Fruit fly (Drosophila melanogaster) whole organism, pupa: ENCODE results near the gene CG43725.

Source experiments
- CG10348 ChIP-seq: fragments of 200-800 bp; sonication (Bioruptor generic); IDR thresholded peaks from 2 replicates; pipeline ENCODE4 v1.3.6; 2022; ENCODE audit warnings: missing biosample characterization, missing genetic modification characterization
- CG12605 ChIP-seq: fragments of 200-800 bp; sonication (Bioruptor generic); IDR thresholded peaks from 2 replicates; pipeline ENCODE4 v1.3.6; 2022; ENCODE audit warnings: missing biosample characterization, missing genetic modification characterization
- CG13204 ChIP-seq: fragments of 200-800 bp; sonication (Bioruptor generic); optimal IDR thresholded peaks from 2 replicates; lab custom pipeline; 2018; ENCODE audit warnings: missing biosample characterization, mild to moderate bottlenecking, missing genetic modification characterization, moderate library complexity
- CG14655 ChIP-seq: fragments of 200-800 bp; sonication (Bioruptor generic); optimal IDR thresholded peaks from 3 replicates; lab custom pipeline; 2017; ENCODE audit warnings: mild to moderate bottlenecking, missing biosample characterization, missing genetic modification reagents, missing genetic modification characterization
- CG15710 ChIP-seq: fragments of 200-800 bp; sonication (Bioruptor generic); optimal IDR thresholded peaks from 2 replicates; lab custom pipeline; 2018; ENCODE audit warnings: missing biosample characterization, mild to moderate bottlenecking, missing genetic modification characterization, moderate library complexity
- CG17806 ChIP-seq: fragments of 200-800 bp; sonication (Bioruptor generic); optimal IDR thresholded peaks from 2 replicates; lab custom pipeline; 2018; ENCODE audit warnings: missing biosample characterization, mild to moderate bottlenecking, missing genetic modification characterization, moderate library complexity
- CG32121 ChIP-seq: fragments of 200-800 bp; sonication (Bioruptor generic); IDR thresholded peaks from 2 replicates; pipeline ENCODE4 v1.3.6; 2022; ENCODE audit warnings: missing biosample characterization, missing genetic modification characterization
- CG34367 ChIP-seq: fragments of 200-800 bp; sonication (Bioruptor generic); optimal IDR thresholded peaks from 2 replicates; lab custom pipeline; 2018; ENCODE audit warnings: missing biosample characterization, mild to moderate bottlenecking, missing genetic modification characterization
- CG4496 ChIP-seq: fragments of 200-800 bp; sonication (Bioruptor generic); IDR thresholded peaks from 3 replicates; pipeline ENCODE4 v1.3.6; 2022; ENCODE audit warnings: missing biosample characterization, missing genetic modification characterization
- CG8159 ChIP-seq: fragments of 200-800 bp; sonication (Bioruptor generic); optimal IDR thresholded peaks from 3 replicates; lab custom pipeline; 2018; ENCODE audit warnings: missing biosample characterization, mild to moderate bottlenecking, missing genetic modification characterization, moderate library complexity
- CG8301 ChIP-seq: fragments of 200-800 bp; sonication (Bioruptor generic); optimal IDR thresholded peaks from 2 replicates; lab custom pipeline; 2018; ENCODE audit warnings: missing biosample characterization, mild to moderate bottlenecking, missing genetic modification characterization
- CG9948 ChIP-seq: fragments of 200-800 bp; sonication (Bioruptor generic); optimal IDR thresholded peaks from 2 replicates; lab custom pipeline; 2018; ENCODE audit warnings: missing biosample characterization, mild to moderate bottlenecking, missing genetic modification characterization, moderate library complexity
- D1 ChIP-seq: fragments of 200-800 bp; sonication (Bioruptor generic); optimal IDR thresholded peaks from 2 replicates; lab custom pipeline; 2018; ENCODE audit warnings: missing biosample characterization, mild to moderate bottlenecking, missing genetic modification characterization, moderate library complexity
- EcR ChIP-seq: fragments of 200-800 bp; sonication (Bioruptor generic); optimal IDR thresholded peaks from 3 replicates; lab custom pipeline; 2019; ENCODE audit warnings: missing biosample characterization, missing genetic modification characterization, mild to moderate bottlenecking, moderate library complexity, missing genetic modification reagents
- Ets98B ChIP-seq: fragments of 200-800 bp; sonication (Bioruptor generic); IDR thresholded peaks from 2 replicates; pipeline ENCODE4 v1.3.6; 2022; ENCODE audit warnings: missing biosample characterization, missing genetic modification characterization
- Pif1A ChIP-seq: fragments of 200-800 bp; sonication (Bioruptor generic); optimal IDR thresholded peaks from 3 replicates; lab custom pipeline; 2016; ENCODE audit warnings: missing biosample characterization, missing genetic modification characterization
- Pif1B ChIP-seq: fragments of 200-800 bp; sonication (Bioruptor generic); optimal IDR thresholded peaks from 3 replicates; lab custom pipeline; 2016; ENCODE audit warnings: missing biosample characterization, missing genetic modification characterization
- Snoo ChIP-seq: fragments of 200-800 bp; sonication (Bioruptor generic); optimal IDR thresholded peaks from 3 replicates; lab custom pipeline; 2017; ENCODE audit warnings: missing biosample characterization, mild to moderate bottlenecking, missing genetic modification characterization, inconsistent platforms
- fd96Ca ChIP-seq: fragments of 200-800 bp; sonication (Bioruptor generic); IDR thresholded peaks from 3 replicates; pipeline ENCODE4 v1.3.6; 2022; ENCODE audit warnings: missing biosample characterization, missing genetic modification characterization
- gl ChIP-seq: fragments of 200-800 bp; sonication (Bioruptor generic); optimal IDR thresholded peaks from 2 replicates; lab custom pipeline; 2018; ENCODE audit warnings: missing biosample characterization, mild to moderate bottlenecking, missing genetic modification characterization
- rn ChIP-seq: fragments of 200-800 bp; sonication (Bioruptor generic); IDR thresholded peaks from 2 replicates; pipeline ENCODE4 v1.3.6; 2022; ENCODE audit warnings: missing biosample characterization, missing genetic modification characterization

The CG43725 gene

DNA sequence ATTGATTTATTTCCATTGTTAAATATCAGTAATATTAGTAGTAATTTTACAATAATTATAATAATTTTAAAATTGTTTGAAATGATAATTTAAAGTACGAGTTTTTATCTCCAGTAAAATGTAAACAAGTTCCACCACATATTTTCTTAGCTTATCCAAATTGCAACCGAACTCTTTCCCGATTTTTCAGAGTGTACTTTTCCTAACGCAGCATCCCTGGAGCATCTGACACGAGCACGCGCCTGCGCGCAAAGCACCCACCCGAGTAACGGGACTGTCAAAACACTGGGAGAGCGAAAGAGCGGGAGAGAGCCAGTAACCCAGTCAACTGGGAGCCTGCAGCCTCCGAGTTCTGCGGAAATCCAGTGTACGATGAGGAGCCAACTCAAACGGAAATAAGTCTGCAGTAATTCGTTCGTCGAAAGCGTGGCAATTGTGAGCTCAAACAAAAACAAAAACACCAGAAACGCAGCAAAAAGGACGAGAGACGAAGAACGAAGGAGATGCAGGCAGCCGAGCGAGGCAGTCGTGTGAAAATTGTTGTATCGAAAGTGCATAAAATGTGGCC is 11.1 kb downstream of the CG43725 start, which contains the start of gene CG16854:
Gene CG16854 (plus strand): TSS at position 365 of the 568 bp plus-strand sequence.
- TF ChIP-seq CG12605 (GFP tag; lab: Robert Waterston, UW), result no peak
- no peak for TF ChIP-seq CG9948 (tag; lab: Kevin White, UChicago)
- TF ChIP-seq CG8159 (tag; lab: Kevin White, UChicago), result no peak
- no peak for TF ChIP-seq CG15710
- TF ChIP-seq CG10348 (GFP tag; lab: Robert Waterston, UW), result no peak
- no peak for TF ChIP-seq CG13204
- TF ChIP-seq Snoo, result no peak
- TF ChIP-seq fd96Ca, result 0 out of 3 replicates have a peak, but pooled peaks have one; percentile 31
- TF ChIP-seq D1 (tag; lab: Kevin White, UChicago), result no peak
- 0 out of 3 replicates have a peak, but pooled peaks have one; percentile 7 for TF ChIP-seq CG4496 (GFP tag; lab: Robert Waterston, UW)
- TF ChIP-seq Ets98B (GFP tag; lab: Robert Waterston, UW), result no peak
- TF ChIP-seq, all 21 proteins: peak for 2

DNA sequence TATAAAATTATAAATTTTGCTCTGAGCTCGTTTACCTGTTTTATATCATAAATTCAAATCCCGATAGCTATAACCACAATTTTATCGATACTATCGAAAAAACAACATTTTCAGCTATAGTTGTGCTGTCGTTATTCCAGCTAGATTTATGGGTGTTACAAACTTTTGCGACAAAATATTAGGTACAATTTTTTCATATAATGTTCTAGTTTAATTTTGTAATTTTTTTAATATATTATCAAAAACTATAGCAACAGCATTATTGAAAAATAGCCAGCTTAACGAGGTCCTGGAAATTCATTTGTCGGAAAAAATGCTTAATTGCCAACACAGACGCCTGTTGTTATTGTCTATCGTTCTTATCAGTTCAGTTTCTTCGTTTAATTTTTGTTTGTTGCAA is 15.8 kb downstream of the CG43725 start, which contains the start of gene Wdr59:
Gene Wdr59 (plus strand): TSS at position 334 of the 400 bp plus-strand sequence.
- TF ChIP-seq CG17806 (tag; lab: Kevin White, UChicago), result peak; percentile 39
- peak; percentile 42 for TF ChIP-seq CG15710
- peak; percentile 87 for TF ChIP-seq D1 (tag; lab: Kevin White, UChicago)
- peak; percentile 37; the same call in 1 of the 2 replicates for TF ChIP-seq CG32121 (GFP tag; lab: Robert Waterston, UW)
- TF ChIP-seq CG12605 (GFP tag; lab: Robert Waterston, UW), result no peak
- TF ChIP-seq CG9948 (tag; lab: Kevin White, UChicago), result no peak

DNA sequence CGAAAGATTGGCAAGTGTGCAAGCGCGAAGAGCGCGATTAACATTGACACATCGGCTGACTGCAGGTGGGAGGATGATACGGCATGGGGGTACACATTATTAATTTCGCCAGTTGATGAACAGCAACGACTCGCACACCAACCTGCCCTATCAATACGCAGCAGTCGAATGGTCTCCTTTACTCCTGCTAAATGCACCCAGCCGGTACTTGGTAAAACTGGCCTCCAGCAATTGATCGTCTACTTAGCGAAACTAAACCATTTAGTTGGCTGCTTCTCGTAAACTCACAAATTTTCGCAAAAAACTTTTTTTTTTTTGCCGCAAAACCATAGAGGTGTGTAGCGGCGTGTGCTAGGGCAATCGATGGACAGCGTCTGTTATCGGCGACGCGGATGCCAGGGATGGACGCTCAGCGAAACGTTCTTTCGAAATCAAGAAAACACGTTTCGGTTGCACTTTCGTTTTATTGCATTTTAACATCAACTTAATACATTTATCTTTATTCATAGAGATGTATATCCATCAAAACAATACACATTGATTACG is 25.3 kb downstream of the CG43725 start, which contains the start of gene Ge-1:
Gene Ge-1 (minus strand): TSS at position 373 of the 546 bp plus-strand sequence.
- no peak for TF ChIP-seq CG32121 (GFP tag; lab: Robert Waterston, UW)
- no peak for TF ChIP-seq CG4496 (GFP tag; lab: Robert Waterston, UW)
- peak; percentile 2 for TF ChIP-seq gl

DNA sequence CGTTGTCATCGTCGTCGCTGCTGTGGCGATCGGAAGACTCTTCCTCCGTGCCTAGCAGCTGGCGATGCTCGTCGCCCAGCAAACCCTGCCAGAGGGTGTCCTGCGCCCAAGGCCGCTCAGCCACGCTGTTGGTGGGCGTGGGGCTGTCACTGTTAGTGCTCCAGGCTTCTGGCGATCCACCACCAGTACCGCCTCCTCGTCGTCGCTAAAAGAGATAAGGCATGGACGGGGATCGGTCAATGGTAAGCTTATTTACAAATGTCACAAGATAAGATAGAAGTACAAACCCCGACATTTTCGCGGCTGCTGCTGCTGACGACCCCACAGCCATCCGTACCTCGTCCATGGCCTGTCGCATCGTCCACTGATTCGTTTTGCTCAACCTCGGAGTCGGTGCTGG is 30.0 kb downstream of the CG43725 start:
- TF ChIP-seq fd96Ca, result 0 out of 3 replicates have a peak, but pooled peaks have one; percentile 35
- TF ChIP-seq D1 (tag; lab: Kevin White, UChicago), result no peak
- no peak for TF ChIP-seq gl

DNA sequence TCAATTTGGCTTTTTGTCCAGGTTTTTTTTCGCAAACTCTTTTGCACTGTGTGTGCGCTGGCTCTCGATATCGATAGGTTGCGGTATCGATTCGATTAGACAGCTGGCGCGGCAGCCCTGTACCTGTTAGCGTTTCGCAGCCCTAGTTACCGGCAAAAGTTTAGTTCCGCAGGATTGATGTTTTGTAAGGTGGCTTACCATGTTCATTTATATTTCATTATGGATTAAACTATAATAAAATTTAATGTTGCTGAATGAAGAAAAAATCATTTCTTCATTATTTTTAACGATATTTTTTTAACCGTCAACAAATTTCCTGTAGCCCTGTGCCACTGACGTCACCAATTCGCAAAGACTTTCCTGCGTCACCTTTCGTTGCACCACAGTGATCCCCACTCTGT is 31.2 kb downstream of the CG43725 start, which contains the start of gene Reps:
Gene Reps (minus strand): TSS at position 84 of the 401 bp plus-strand sequence.
- TF ChIP-seq CG10348 (GFP tag; lab: Robert Waterston, UW) (peak; percentile 96), CG9948 (tag; lab: Kevin White, UChicago) (peak; percentile 98), CG14655 (peak; percentile 98), Pif1B (GFP tag; lab: Kevin White, UChicago) (peak; percentile 96), Ets98B (GFP tag; lab: Robert Waterston, UW) (peak; percentile 98), CG8301 (tag; lab: Kevin White, UChicago) (peak; percentile 97), CG13204 (no peak), Snoo (peak; percentile 98), D1 (tag; lab: Kevin White, UChicago) (no peak), rn (peak; percentile 98), EcR (GFP tag; lab: Kevin White, UChicago) (peak; percentile 51), CG32121 (GFP tag; lab: Robert Waterston, UW) (peak; percentile 98), CG8159 (tag; lab: Kevin White, UChicago) (peak; percentile 98), CG17806 (tag; lab: Kevin White, UChicago) (peak; percentile 98), fd96Ca (peak; percentile 99), CG15710 (peak; percentile 98), CG4496 (GFP tag; lab: Robert Waterston, UW) (peak; percentile 99), gl (peak; percentile 92), CG12605 (GFP tag; lab: Robert Waterston, UW) (peak; percentile 96), CG34367 (tag; lab: Kevin White, UChicago) (peak; percentile 98), Pif1A (GFP tag; lab: Kevin White, UChicago) (peak; percentile 97)
- TF ChIP-seq, all 21 proteins: peak for 19

DNA sequence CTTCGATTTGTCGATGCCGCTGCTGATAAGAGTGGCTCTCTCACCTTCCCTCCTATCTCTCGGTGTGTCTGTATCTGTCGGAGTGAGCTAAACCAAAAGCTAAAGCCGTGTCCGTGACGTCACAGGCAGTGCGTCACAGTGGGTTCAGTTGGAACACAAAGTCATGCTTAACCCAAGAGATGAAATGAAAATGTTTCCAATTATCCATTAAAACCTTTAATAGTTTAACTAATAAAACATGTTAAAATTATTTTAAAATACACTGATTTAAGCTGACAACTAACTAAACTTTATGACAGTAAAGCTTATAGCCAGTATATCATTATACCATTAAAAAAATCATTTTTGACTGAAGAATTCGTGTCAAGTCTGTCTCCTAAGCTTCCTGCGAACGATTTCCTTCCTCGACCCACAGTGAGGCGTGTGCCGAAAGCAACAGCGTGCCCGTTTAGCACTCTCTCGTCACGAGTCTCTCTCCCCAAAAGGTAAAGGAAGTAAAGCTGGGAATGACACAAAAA is 37.8 kb downstream of the CG43725 start, which contains the start of gene Idua:
Gene Idua (minus strand): TSS at position 51 of the 518 bp plus-strand sequence.
- TF ChIP-seq CG8301 (tag; lab: Kevin White, UChicago) (no peak), Pif1A (GFP tag; lab: Kevin White, UChicago) (no peak), CG34367 (tag; lab: Kevin White, UChicago) (peak; percentile 63), CG10348 (GFP tag; lab: Robert Waterston, UW) (no peak), rn (no peak), CG13204 (no peak), EcR (GFP tag; lab: Kevin White, UChicago) (no peak), fd96Ca (0 out of 3 replicates have a peak, but pooled peaks have one; percentile 30), gl (peak; percentile 18), CG17806 (tag; lab: Kevin White, UChicago) (peak; percentile 55), CG4496 (GFP tag; lab: Robert Waterston, UW) (0 out of 3 replicates have a peak, but pooled peaks have one; percentile 29), CG15710 (peak; percentile 83), Pif1B (GFP tag; lab: Kevin White, UChicago) (no peak), CG12605 (GFP tag; lab: Robert Waterston, UW) (no peak; the same call in 1 of the 2 replicates), Snoo (peak; percentile 70), CG9948 (tag; lab: Kevin White, UChicago) (peak; percentile 71), D1 (tag; lab: Kevin White, UChicago) (no peak), CG32121 (GFP tag; lab: Robert Waterston, UW) (peak; percentile 67; the same call in 1 of the 2 replicates), CG14655 (no peak), Ets98B (GFP tag; lab: Robert Waterston, UW) (no peak; the same call in 1 of the 2 replicates), CG8159 (tag; lab: Kevin White, UChicago) (peak; percentile 75)
